Fruit fly (Drosophila melanogaster): ENCODE data around the gene CG3777.

DNA sequence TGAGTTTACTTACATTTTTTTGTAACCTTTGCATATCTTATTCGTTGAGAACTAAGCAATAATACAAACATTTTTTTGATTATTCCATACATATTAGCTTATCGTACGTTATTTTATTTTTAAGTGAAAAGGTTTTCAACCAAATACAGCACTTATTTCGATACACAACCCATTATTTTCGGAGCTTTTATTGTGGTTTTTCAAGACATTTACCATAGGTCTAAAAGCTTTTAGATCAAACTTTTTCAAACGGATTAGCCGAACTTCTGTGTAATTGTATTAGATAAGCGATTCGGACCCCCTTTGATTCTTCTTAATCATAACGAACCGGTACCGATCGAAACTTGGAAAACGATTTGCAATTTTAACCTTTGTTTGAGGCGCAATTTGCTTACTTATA lies 71.5 kb downstream of the CG3777 start:
- TF ChIP-seq CG16779 (tag; optimal IDR thresholded peaks at IDR 0.05) (no peak), Hr39 (GFP tag; optimal IDR thresholded peaks at IDR 0.05) (no peak), Lpt (GFP tag; optimal IDR thresholded peaks at IDR 0.05) (no peak), Gug (GFP tag; IDR thresholded peaks at IDR 0.05) (no peak), net (GFP tag; optimal IDR thresholded peaks at IDR 0.05) (no peak)
